Fruit fly (Drosophila melanogaster) whole organism, prepupa: ENCODE data around the gene CG12010.
A peak's percentile ranks its signal among the peaks of the same experiment; 100 is the strongest.

ENCODE experiments used
- Blimp-1 ChIP-seq: fragments of 200-800 bp; sonication (Bioruptor generic); optimal IDR thresholded peaks from 3 replicates; lab custom pipeline; 2017; ENCODE audit warnings: missing biosample characterization, missing genetic modification characterization, mild to moderate bottlenecking, moderate library complexity, missing genetic modification reagents
- CG10669 ChIP-seq: fragments of 200-800 bp; sonication (Bioruptor generic); optimal IDR thresholded peaks from 3 replicates; lab custom pipeline; 2018; ENCODE audit warnings: missing biosample characterization, mild to moderate bottlenecking, missing genetic modification characterization, moderate library complexity
- CG11294 ChIP-seq: fragments of 200-800 bp; sonication (Bioruptor generic); IDR thresholded peaks from 2 replicates; pipeline ENCODE4 v1.3.6; 2022; ENCODE audit warnings: missing biosample characterization, missing genetic modification characterization
- CG11762 ChIP-seq: fragments of 200-800 bp; sonication (Bioruptor generic); optimal IDR thresholded peaks from 3 replicates; lab custom pipeline; 2016; ENCODE audit warnings: missing biosample characterization, missing genetic modification characterization; ENCODE audit not compliant: insufficient read depth
- CG11902 ChIP-seq: fragments of 200-800 bp; sonication (Bioruptor generic); optimal IDR thresholded peaks from 3 replicates; lab custom pipeline; 2016; ENCODE audit warnings: missing biosample characterization, missing genetic modification characterization
- CG15336 ChIP-seq: fragments of 200-800 bp; sonication (Bioruptor generic); IDR thresholded peaks from 2 replicates; pipeline ENCODE4 v1.3.6; 2022; ENCODE audit warnings: missing biosample characterization, missing genetic modification characterization
- CG1621 ChIP-seq: fragments of 200-800 bp; sonication (Bioruptor generic); optimal IDR thresholded peaks from 3 replicates; lab custom pipeline; 2018; ENCODE audit warnings: missing biosample characterization, mild to moderate bottlenecking, missing genetic modification characterization
- CG3032 ChIP-seq: fragments of 200-800 bp; optimal IDR thresholded peaks from 2 replicates; lab custom pipeline; 2019; ENCODE audit warnings: missing biosample characterization, mild to moderate bottlenecking, missing genetic modification characterization, moderate library complexity
- CG31627 ChIP-seq: fragments of 200-800 bp; sonication (Bioruptor generic); optimal IDR thresholded peaks from 3 replicates; lab custom pipeline; 2016; ENCODE audit warnings: missing biosample characterization, missing genetic modification characterization
- CG34406 ChIP-seq: fragments of 200-800 bp; sonication (Bioruptor generic); optimal IDR thresholded peaks from 3 replicates; lab custom pipeline; 2016; ENCODE audit warnings: missing biosample characterization, missing genetic modification characterization
- CG6163 ChIP-seq: fragments of 200-800 bp; sonication (Bioruptor generic); IDR thresholded peaks from 3 replicates; pipeline ENCODE4 v1.3.6; 2022; ENCODE audit warnings: missing biosample characterization, missing genetic modification characterization
- CG6276 ChIP-seq: fragments of 200-800 bp; sonication (Bioruptor generic); optimal IDR thresholded peaks from 2 replicates; lab custom pipeline; 2017; ENCODE audit warnings: missing biosample characterization, mild to moderate bottlenecking, missing genetic modification characterization
- CG6792 ChIP-seq: fragments of 200-800 bp; sonication (Bioruptor generic); optimal IDR thresholded peaks from 3 replicates; lab custom pipeline; 2016; ENCODE audit warnings: missing biosample characterization, missing genetic modification characterization
- CG6808 ChIP-seq: fragments of 200-800 bp; sonication (Bioruptor generic); optimal IDR thresholded peaks from 3 replicates; lab custom pipeline; 2017; ENCODE audit warnings: missing biosample characterization, missing genetic modification characterization, mild to moderate bottlenecking, moderate library complexity, missing genetic modification reagents
- CG7368 ChIP-seq: fragments of 200-800 bp; sonication (Bioruptor generic); optimal IDR thresholded peaks from 3 replicates; lab custom pipeline; 2016; ENCODE audit warnings: missing biosample characterization, missing genetic modification characterization
- CG8119 ChIP-seq: fragments of 200-800 bp; sonication (Bioruptor generic); IDR thresholded peaks from 3 replicates; pipeline ENCODE4 v1.3.6; 2022; ENCODE audit warnings: missing biosample characterization, missing genetic modification characterization
- CG8319 ChIP-seq: fragments of 200-800 bp; sonication (Bioruptor generic); optimal IDR thresholded peaks from 3 replicates; lab custom pipeline; 2016; ENCODE audit warnings: missing biosample characterization, missing genetic modification characterization
- CG8632 ChIP-seq: fragments of 200-800 bp; sonication (Bioruptor generic); optimal IDR thresholded peaks from 3 replicates; lab custom pipeline; 2016; ENCODE audit warnings: missing biosample characterization, missing genetic modification characterization
- CG9139 ChIP-seq: fragments of 200-800 bp; sonication (Bioruptor generic); optimal IDR thresholded peaks from 3 replicates; lab custom pipeline; 2017; ENCODE audit warnings: missing biosample characterization, mild to moderate bottlenecking, missing genetic modification characterization
- Eip75B ChIP-seq: fragments of 200-800 bp; sonication (Bioruptor generic); optimal IDR thresholded peaks from 3 replicates; lab custom pipeline; 2016; ENCODE audit warnings: missing biosample characterization, missing genetic modification characterization
- Eip78C ChIP-seq: fragments of 200-800 bp; sonication (Bioruptor generic); peaks from one replicate; lab custom pipeline; 2016; ENCODE audit warnings: missing biosample characterization, missing genetic modification characterization
- Eip93F ChIP-seq: fragments of 200-800 bp; sonication (Bioruptor generic); optimal IDR thresholded peaks from 2 replicates; lab custom pipeline; 2016; ENCODE audit warnings: missing biosample characterization, mild to moderate bottlenecking, missing genetic modification characterization
- Ets96B ChIP-seq: fragments of 200-800 bp; optimal IDR thresholded peaks from 2 replicates; lab custom pipeline; 2019; ENCODE audit warnings: missing biosample characterization, mild to moderate bottlenecking, missing genetic modification characterization, moderate library complexity
- Hr4 ChIP-seq: fragments of 200-800 bp; sonication (Bioruptor generic); optimal IDR thresholded peaks from 3 replicates; lab custom pipeline; 2016; ENCODE audit warnings: missing biosample characterization, missing genetic modification characterization
- Lpt ChIP-seq: fragments of 200-800 bp; sonication (Bioruptor generic); optimal IDR thresholded peaks from 3 replicates; lab custom pipeline; 2016; ENCODE audit warnings: missing biosample characterization, missing genetic modification characterization
- Met ChIP-seq: fragments of 200-800 bp; sonication (Bioruptor generic); optimal IDR thresholded peaks from 3 replicates; lab custom pipeline; 2016; ENCODE audit warnings: missing biosample characterization, missing genetic modification characterization
- OdsH ChIP-seq: fragments of 200-800 bp; sonication (Bioruptor generic); optimal IDR thresholded peaks from 3 replicates; lab custom pipeline; 2016; ENCODE audit warnings: missing biosample characterization, missing genetic modification characterization
- Sox102F ChIP-seq: fragments of 200-800 bp; sonication (Bioruptor generic); optimal IDR thresholded peaks from 2 replicates; lab custom pipeline; 2016; ENCODE audit warnings: missing biosample characterization, mild to moderate bottlenecking, missing genetic modification characterization
- Sox14 ChIP-seq: fragments of 200-800 bp; sonication (Bioruptor generic); optimal IDR thresholded peaks from 3 replicates; lab custom pipeline; 2016; ENCODE audit warnings: missing biosample characterization, missing genetic modification characterization
- Sox15 ChIP-seq: fragments of 200-800 bp; sonication (Bioruptor generic); optimal IDR thresholded peaks from 3 replicates; lab custom pipeline; 2016; ENCODE audit warnings: missing biosample characterization, missing genetic modification characterization
- acj6 ChIP-seq: fragments of 200-800 bp; sonication (Bioruptor generic); optimal IDR thresholded peaks from 3 replicates; lab custom pipeline; 2016; ENCODE audit warnings: missing biosample characterization, missing genetic modification characterization
- cyc ChIP-seq: fragments of 200-800 bp; sonication (Bioruptor generic); optimal IDR thresholded peaks from 3 replicates; lab custom pipeline; 2016; ENCODE audit warnings: missing biosample characterization, missing genetic modification characterization
- dac ChIP-seq: fragments of 200-800 bp; sonication (Bioruptor generic); optimal IDR thresholded peaks from 2 replicates; lab custom pipeline; 2017; ENCODE audit warnings: missing biosample characterization, mild to moderate bottlenecking, missing genetic modification characterization
- eg ChIP-seq: fragments of 200-800 bp; sonication (Bioruptor generic); IDR thresholded peaks from 3 replicates; pipeline ENCODE4 v1.3.6; 2022; ENCODE audit warnings: missing biosample characterization, missing genetic modification characterization
- esn ChIP-seq: fragments of 200-800 bp; sonication (Bioruptor generic); optimal IDR thresholded peaks from 2 replicates; lab custom pipeline; 2016; ENCODE audit warnings: missing biosample characterization, mild to moderate bottlenecking, missing genetic modification characterization, moderate library complexity
- fd59A ChIP-seq: fragments of 200-800 bp; sonication (Bioruptor generic); optimal IDR thresholded peaks from 2 replicates; lab custom pipeline; 2017; ENCODE audit warnings: missing biosample characterization, mild to moderate bottlenecking, missing genetic modification characterization, missing genetic modification reagents
- fd85E ChIP-seq: fragments of 200-800 bp; sonication (Bioruptor generic); optimal IDR thresholded peaks from 3 replicates; lab custom pipeline; 2016; ENCODE audit warnings: missing biosample characterization, missing genetic modification characterization
- fkh ChIP-seq: fragments of 200-800 bp; sonication (Bioruptor generic); optimal IDR thresholded peaks from 3 replicates; lab custom pipeline; 2017; ENCODE audit warnings: missing biosample characterization, mild to moderate bottlenecking, missing genetic modification characterization, moderate library complexity
- lz ChIP-seq: fragments of 200-800 bp; sonication (Bioruptor generic); optimal IDR thresholded peaks from 3 replicates; lab custom pipeline; 2016; ENCODE audit warnings: missing biosample characterization, missing genetic modification characterization
- net ChIP-seq: fragments of 200-800 bp; sonication (Bioruptor generic); optimal IDR thresholded peaks from 3 replicates; lab custom pipeline; 2016; ENCODE audit warnings: missing biosample characterization, missing genetic modification characterization
- pdm3 ChIP-seq: fragments of 200-800 bp; sonication (Bioruptor generic); optimal IDR thresholded peaks from 3 replicates; lab custom pipeline; 2016; ENCODE audit warnings: missing biosample characterization, missing genetic modification characterization
- spab ChIP-seq: fragments of 200-800 bp; sonication (Bioruptor generic); optimal IDR thresholded peaks from 2 replicates; lab custom pipeline; 2017; ENCODE audit warnings: missing biosample characterization, mild to moderate bottlenecking, missing genetic modification characterization, missing genetic modification reagents
- ss ChIP-seq, 2 experiments: fragments of 200-800 bp; sonication (Bioruptor generic); optimal IDR thresholded peaks; 2 replicates in 1 of 2; 3 replicates in 1 of 2; lab custom pipeline; 2017 to 2018; ENCODE audit warnings: mild to moderate bottlenecking in 2 of 2, missing biosample characterization in 2 of 2, missing genetic modification characterization in 2 of 2, moderate library complexity in 1 of 2
- svp ChIP-seq: fragments of 200-800 bp; sonication (Bioruptor generic); peaks from one replicate; lab custom pipeline; 2016; ENCODE audit warnings: missing biosample characterization, missing genetic modification characterization
- topi ChIP-seq: fragments of 200-800 bp; sonication (Bioruptor generic); optimal IDR thresholded peaks from 3 replicates; lab custom pipeline; 2016; ENCODE audit warnings: missing biosample characterization, missing genetic modification characterization
- vri ChIP-seq: fragments of 200-800 bp; sonication (Bioruptor generic); optimal IDR thresholded peaks from 3 replicates; lab custom pipeline; 2016; ENCODE audit warnings: missing biosample characterization, mild to moderate bottlenecking, missing genetic modification characterization

Gene CG12010

DNA sequence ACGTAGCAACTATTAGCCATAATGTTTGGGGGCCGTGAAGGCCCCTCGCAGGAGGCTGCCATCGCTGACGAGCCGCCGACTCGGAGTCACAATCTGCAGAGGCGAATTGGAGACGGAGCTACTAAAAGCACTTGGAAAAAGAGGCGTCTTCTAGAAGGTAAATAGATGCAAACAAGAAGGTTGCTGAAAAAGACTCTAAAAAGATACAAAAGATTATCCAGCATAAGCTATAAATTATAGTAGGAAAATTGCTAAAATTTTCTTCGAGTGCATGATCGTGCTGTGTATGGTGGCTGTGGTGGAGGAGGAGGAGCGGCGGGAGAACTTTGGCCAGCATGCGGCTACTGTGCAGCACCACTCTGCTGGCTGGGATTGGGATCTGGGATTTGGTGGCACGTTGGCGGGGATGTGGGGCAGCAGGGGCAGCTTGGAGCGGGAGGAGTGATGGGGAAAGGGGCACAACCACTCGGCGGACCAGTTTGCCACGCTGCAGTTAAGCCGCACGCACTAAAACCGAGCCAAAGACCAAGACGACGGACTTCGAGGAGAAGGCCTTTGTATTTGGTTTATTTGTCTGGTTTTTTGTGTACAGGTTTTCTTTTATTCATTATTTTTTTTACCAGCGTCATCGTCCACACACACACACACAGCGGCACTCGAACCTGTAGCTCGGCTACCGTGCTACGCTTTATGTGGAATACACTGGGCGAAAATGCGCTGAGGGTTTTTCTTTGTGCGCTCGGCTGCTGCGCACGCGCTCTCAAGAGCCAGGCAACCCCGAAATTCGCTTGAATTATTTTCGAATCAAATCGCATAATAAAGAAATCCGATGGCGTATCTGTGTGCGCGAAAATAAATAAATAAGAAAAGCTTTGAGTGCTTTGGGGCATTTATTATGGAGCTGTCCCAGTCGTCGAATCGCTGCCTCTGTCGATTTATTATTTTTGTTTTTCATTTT lies 14.9 kb downstream of the CG12010 start (continued):
- TF ChIP-seq OdsH (GFP tag; lab: Kevin White, UChicago) (peak; percentile 65), Sox15 (GFP tag; lab: Kevin White, UChicago) (peak; percentile 46), cyc (peak; percentile 90), CG7368 (GFP tag; lab: Kevin White, UChicago) (peak; percentile 70), Eip78C (GFP tag; lab: Kevin White, UChicago) (peak; percentile 89), Met (GFP tag; lab: Kevin White, UChicago) (peak; percentile 78), CG11762 (peak; percentile 66), net (GFP tag; lab: Kevin White, UChicago) (peak; percentile 34), CG11294 (GFP tag; lab: Robert Waterston, UW) (peak; percentile 74), CG1621 (peak; percentile 60), Blimp-1 (peak; percentile 44), ss (GFP tag; optimal IDR thresholded peaks at IDR 0.05; lab: Kevin White, UChicago) (peak; percentile 27 to 90), CG31627 (GFP tag; lab: Kevin White, UChicago) (peak; percentile 76), fd85E (GFP tag; lab: Kevin White, UChicago) (peak; percentile 47), CG3032 (tag; lab: Kevin White, UChicago) (peak; percentile 81), Lpt (GFP tag; lab: Kevin White, UChicago) (peak; percentile 75), CG10669 (peak; percentile 67), CG6792 (peak; percentile 73)

DNA sequence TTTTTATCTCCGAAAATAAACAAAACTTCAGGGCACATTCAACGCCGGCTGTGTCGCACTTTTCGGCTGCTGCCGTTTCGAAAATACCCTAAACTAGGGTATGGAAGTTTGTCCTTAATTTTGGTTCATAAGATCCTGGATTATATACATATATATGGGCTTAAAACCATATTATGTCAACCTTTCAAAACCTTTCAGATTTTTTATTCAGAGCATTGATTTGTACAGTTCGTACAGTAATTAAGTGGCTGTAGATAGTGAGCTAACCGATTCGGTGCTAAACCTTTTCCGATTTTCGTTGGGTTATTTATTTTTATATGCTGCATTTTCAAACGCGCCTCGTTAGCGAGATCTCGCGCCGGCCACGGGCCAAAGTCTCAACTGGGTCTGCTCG lies 15.6 kb downstream of the CG12010 start:
- TF ChIP-seq CG9139 (GFP tag; lab: Kevin White, UChicago) (no peak), CG6276 (GFP tag; lab: Kevin White, UChicago) (peak; percentile 55), Eip93F (GFP tag; lab: Kevin White, UChicago) (peak; percentile 54), CG6808 (GFP tag; lab: Kevin White, UChicago) (no peak), Met (GFP tag; lab: Kevin White, UChicago) (peak; percentile 75), Hr4 (GFP tag; lab: Kevin White, UChicago) (peak; percentile 23), svp (GFP tag; lab: Kevin White, UChicago) (peak; percentile 94), ss (GFP tag; optimal IDR thresholded peaks at IDR 0.05; lab: Kevin White, UChicago) (no peak), vri (peak; percentile 45), fkh (no peak), topi (GFP tag; lab: Kevin White, UChicago) (peak; percentile 93), CG7368 (GFP tag; lab: Kevin White, UChicago) (peak; percentile 43), CG10669 (no peak), Sox102F (peak; percentile 62), esn (GFP tag; lab: Kevin White, UChicago) (peak; percentile 89), lz (peak; percentile 90), Sox14 (peak; percentile 50), CG6163 (GFP tag; lab: Robert Waterston, UW) (no peak), dac (GFP tag; lab: Kevin White, UChicago) (no peak), Ets96B (tag; lab: Kevin White, UChicago) (no peak), fd59A (GFP tag; lab: Kevin White, UChicago) (no peak), pdm3 (GFP tag; lab: Kevin White, UChicago) (peak; percentile 41), net (GFP tag; lab: Kevin White, UChicago) (peak; percentile 34), CG31627 (GFP tag; lab: Kevin White, UChicago) (peak; percentile 63), CG11902 (GFP tag; lab: Kevin White, UChicago) (peak; percentile 78), acj6 (GFP tag; lab: Kevin White, UChicago) (peak; percentile 11), spab (GFP tag; lab: Kevin White, UChicago) (no peak), eg (GFP tag; lab: Robert Waterston, UW) (no peak), CG11294 (GFP tag; lab: Robert Waterston, UW) (0 out of 2 replicates have a peak, but pooled peaks have one; percentile 3), CG11762 (peak; percentile 14), CG34406 (peak; percentile 48), cyc (peak; percentile 87), CG8319 (GFP tag; lab: Kevin White, UChicago) (peak; percentile 27), CG15336 (GFP tag; lab: Robert Waterston, UW) (no peak; the same call in 1 of the 2 replicates), CG8119 (GFP tag; lab: Robert Waterston, UW) (no peak; the same call in 2 of the 3 replicates), CG6792 (peak; percentile 59), CG8632 (GFP tag; lab: Kevin White, UChicago) (peak; percentile 24), Eip75B (GFP tag; lab: Kevin White, UChicago) (peak; percentile 73)
